Worm (Caenorhabditis elegans) whole organism, L1 larva: ENCODE measurements around the gene spch-1.

Experiments
- C16A3.4 ChIP-seq: fragments of 150-350 bp; optimal IDR thresholded peaks from 2 replicates; lab custom pipeline; 2014; ENCODE audit warnings: missing biosample characterization, missing genetic modification characterization
- C34B4.2 ChIP-seq: sonication (generic microtip); optimal IDR thresholded peaks from 2 replicates; lab custom pipeline; 2017; ENCODE audit warnings: mild to moderate bottlenecking, missing genetic modification characterization, missing compliant biosample characterization
- aly-2 ChIP-seq: fragments of 150-350 bp; optimal IDR thresholded peaks from 2 replicates; lab custom pipeline; 2014; ENCODE audit warnings: missing biosample characterization, missing genetic modification characterization
- ceh-63 ChIP-seq: fragments of 200-800 bp; sonication (Bioruptor generic); optimal IDR thresholded peaks from 2 replicates; lab custom pipeline; 2018; ENCODE audit warnings: mild to moderate bottlenecking, missing genetic modification characterization, missing compliant biosample characterization
- ceh-8 ChIP-seq: fragments of 200-800 bp; sonication (Bioruptor generic); optimal IDR thresholded peaks from 2 replicates; lab custom pipeline; 2018; ENCODE audit warnings: mild to moderate bottlenecking, missing genetic modification characterization, moderate library complexity, missing compliant biosample characterization
- ces-1 ChIP-seq: fragments of 150-350 bp; optimal IDR thresholded peaks from 2 replicates; lab custom pipeline; 2014; ENCODE audit warnings: missing biosample characterization, missing genetic modification reagents, missing genetic modification characterization
- lin-14 ChIP-seq: fragments of 200-800 bp; sonication (Bioruptor generic); optimal IDR thresholded peaks from 2 replicates; lab custom pipeline; 2018; ENCODE audit warnings: mild to moderate bottlenecking, missing genetic modification characterization, moderate library complexity, missing compliant biosample characterization
- lin-35 ChIP-seq, 2 experiments: fragments of 150-350 bp; optimal IDR thresholded peaks; 2 replicates each; lab custom pipeline; 2014; ENCODE audit warnings: missing biosample characterization in 2 of 2, missing genetic modification characterization in 2 of 2, missing genetic modification reagents in 2 of 2
- lsy-2 ChIP-seq, 2 experiments: fragments of 150-350 bp; optimal IDR thresholded peaks; 2 replicates each; lab custom pipeline; 2014; ENCODE audit warnings: missing biosample characterization in 2 of 2, missing genetic modification characterization in 2 of 2
- mep-1 ChIP-seq: fragments of 150-350 bp; optimal IDR thresholded peaks from 2 replicates; lab custom pipeline; 2014; ENCODE audit warnings: missing biosample characterization, missing genetic modification characterization
- nhr-237 ChIP-seq: fragments of 150-350 bp; optimal IDR thresholded peaks from 2 replicates; lab custom pipeline; 2014; ENCODE audit warnings: missing biosample characterization, missing genetic modification characterization
- unc-86 ChIP-seq: sonication (generic microtip); optimal IDR thresholded peaks from 2 replicates; lab custom pipeline; 2016; ENCODE audit warnings: missing genetic modification characterization, missing compliant biosample characterization
- unc-98 ChIP-seq: fragments of 200-800 bp; sonication (Bioruptor generic); IDR thresholded peaks from 2 replicates; pipeline ENCODE4 v1.3.6; 2022; ENCODE audit warnings: missing genetic modification characterization, missing compliant biosample characterization
- ztf-4 ChIP-seq: fragments of 150-350 bp; optimal IDR thresholded peaks from 2 replicates; lab custom pipeline; 2014; ENCODE audit warnings: missing biosample characterization, missing genetic modification characterization

- TF ChIP-seq lin-14 (GFP tag; lab: Kevin White, UChicago) (no peak), unc-98 (GFP tag; lab: Robert Waterston, UW) (no peak), C16A3.4 (tag; lab: Kevin White, UChicago) (no peak), nhr-237 (tag; lab: Kevin White, UChicago) (no peak), lin-35 (GFP tag; optimal IDR thresholded peaks at IDR 0.05; lab: Kevin White, UChicago) (no peak), C34B4.2 (tag; lab: Kevin White, UChicago) (no peak), ztf-4 (tag; lab: Kevin White, UChicago) (no peak), mep-1 (tag; lab: Kevin White, UChicago) (no peak), lsy-2 (tag; optimal IDR thresholded peaks at IDR 0.05; lab: Kevin White, UChicago) (no peak), ceh-8 (GFP tag; lab: Kevin White, UChicago) (no peak), aly-2 (tag; lab: Kevin White, UChicago) (no peak), ces-1 (GFP tag; lab: Kevin White, UChicago) (no peak), ceh-63 (GFP tag; lab: Kevin White, UChicago) (no peak), unc-86 (tag; lab: Kevin White, UChicago) (no peak)
Measured at ce11 chrIV:10089777-10090176, 21.6 kb downstream of the spch-1 start, which contains the start of gene ttr-39.
